Worm (Caenorhabditis elegans) whole organism, mixed stage, embryonic: ENCODE measurements around the gene Y45G5AM.3.
A peak's percentile ranks its signal among the peaks of the same experiment; 100 is the strongest.

Experiments used
- M03D4.4 ChIP-seq: sonication (generic microtip); optimal IDR thresholded peaks from 2 replicates; lab custom pipeline; 2017; ENCODE audit warnings: mild to moderate bottlenecking, missing genetic modification characterization, missing compliant biosample characterization
- bed-3 ChIP-seq: fragments of 200-800 bp; sonication (Bioruptor generic); optimal IDR thresholded peaks from 3 replicates; lab custom pipeline; 2018; ENCODE audit warnings: mild to moderate bottlenecking, missing genetic modification characterization, moderate library complexity, missing compliant biosample characterization
- blmp-1 ChIP-seq: fragments of 150-350 bp; optimal IDR thresholded peaks from 2 replicates; lab custom pipeline; 2014; ENCODE audit warnings: missing biosample characterization, missing genetic modification characterization
- ceh-43 ChIP-seq: fragments of 200-800 bp; sonication (Bioruptor generic); optimal IDR thresholded peaks from 2 replicates; lab custom pipeline; 2018; ENCODE audit warnings: mild to moderate bottlenecking, missing genetic modification characterization, moderate library complexity, missing compliant biosample characterization
- ceh-83 ChIP-seq: fragments of 200-800 bp; sonication (Bioruptor generic); optimal IDR thresholded peaks from 2 replicates; lab custom pipeline; 2018; ENCODE audit warnings: mild to moderate bottlenecking, missing genetic modification characterization, missing compliant biosample characterization
- cnd-1 ChIP-seq: fragments of 200-800 bp; sonication (Bioruptor generic); optimal IDR thresholded peaks from 2 replicates; lab custom pipeline; 2018; ENCODE audit warnings: mild to moderate bottlenecking, missing genetic modification characterization, missing compliant biosample characterization
- drap-1 ChIP-seq: fragments of 200-800 bp; sonication (Bioruptor generic); optimal IDR thresholded peaks from 3 replicates; lab custom pipeline; 2018; ENCODE audit warnings: mild to moderate bottlenecking, missing genetic modification characterization, missing compliant biosample characterization
- elt-1 ChIP-seq: sonication (generic microtip); optimal IDR thresholded peaks from 2 replicates; lab custom pipeline; 2017; ENCODE audit warnings: missing genetic modification characterization, mild to moderate bottlenecking, missing compliant biosample characterization, antibody characterized with exemption, moderate library complexity, borderline replicate concordance; ENCODE audit not compliant: insufficient read depth
- elt-3 ChIP-seq: fragments of 150-350 bp; optimal IDR thresholded peaks from 2 replicates; lab custom pipeline; 2014; ENCODE audit warnings: missing biosample characterization, missing genetic modification characterization
- flh-1 ChIP-seq: fragments of 200-800 bp; sonication (Bioruptor generic); optimal IDR thresholded peaks from 2 replicates; lab custom pipeline; 2018; ENCODE audit warnings: mild to moderate bottlenecking, missing genetic modification characterization, moderate library complexity, missing compliant biosample characterization
- ham-2 ChIP-seq: fragments of 200-800 bp; sonication (Bioruptor generic); optimal IDR thresholded peaks from 2 replicates; lab custom pipeline; 2018; ENCODE audit warnings: mild to moderate bottlenecking, missing genetic modification characterization, missing compliant biosample characterization
- hlh-1 ChIP-seq: fragments of 150-350 bp; optimal IDR thresholded peaks from 2 replicates; lab custom pipeline; 2014; ENCODE audit warnings: missing biosample characterization, missing genetic modification reagents, missing genetic modification characterization
- lin-13 ChIP-seq: fragments of 150-350 bp; optimal IDR thresholded peaks from 2 replicates; lab custom pipeline; 2014; ENCODE audit warnings: missing biosample characterization, missing genetic modification characterization
- lin-32 ChIP-seq: fragments of 200-800 bp; sonication (Bioruptor generic); optimal IDR thresholded peaks from 2 replicates; lab custom pipeline; 2018; ENCODE audit warnings: mild to moderate bottlenecking, missing genetic modification characterization, missing compliant biosample characterization
- lsy-2 ChIP-seq: fragments of 150-350 bp; optimal IDR thresholded peaks from 2 replicates; lab custom pipeline; 2014; ENCODE audit warnings: missing biosample characterization, missing genetic modification characterization
- mab-5 ChIP-seq: fragments of 150-350 bp; optimal IDR thresholded peaks from 2 replicates; lab custom pipeline; 2014; ENCODE audit warnings: missing biosample characterization, missing genetic modification characterization
- mep-1 ChIP-seq: fragments of 150-350 bp; optimal IDR thresholded peaks from 2 replicates; lab custom pipeline; 2017; ENCODE audit warnings: missing biosample characterization, missing genetic modification reagents, missing genetic modification characterization, inconsistent platforms
- mls-2 ChIP-seq: sonication (generic microtip); optimal IDR thresholded peaks from 2 replicates; lab custom pipeline; 2016; ENCODE audit warnings: mild to moderate bottlenecking, missing genetic modification characterization, moderate library complexity, missing compliant biosample characterization
- nhr-12 ChIP-seq: fragments of 150-350 bp; optimal IDR thresholded peaks from 2 replicates; lab custom pipeline; 2014; ENCODE audit warnings: missing biosample characterization, missing genetic modification characterization
- nhr-237 ChIP-seq: fragments of 150-350 bp; optimal IDR thresholded peaks from 2 replicates; lab custom pipeline; 2014; ENCODE audit warnings: missing biosample characterization, missing genetic modification characterization
- pha-4 ChIP-seq: fragments of 150-350 bp; optimal IDR thresholded peaks from 2 replicates; lab custom pipeline; 2018; ENCODE audit warnings: missing biosample characterization, missing genetic modification reagents, missing genetic modification characterization
- sem-2 ChIP-seq: fragments of 200-800 bp; sonication (Bioruptor generic); optimal IDR thresholded peaks from 2 replicates; lab custom pipeline; 2018; ENCODE audit warnings: mild to moderate bottlenecking, missing genetic modification characterization, missing compliant biosample characterization
- sptf-1 ChIP-seq: sonication (generic microtip); optimal IDR thresholded peaks from 2 replicates; lab custom pipeline; 2017; ENCODE audit warnings: mild to moderate bottlenecking, missing genetic modification characterization, moderate library complexity, missing compliant biosample characterization
- tbx-8 ChIP-seq: fragments of 200-800 bp; sonication (Bioruptor generic); optimal IDR thresholded peaks from 2 replicates; lab custom pipeline; 2018; ENCODE audit warnings: mild to moderate bottlenecking, missing genetic modification characterization, moderate library complexity, missing compliant biosample characterization
- unc-120 ChIP-seq: sonication (generic microtip); optimal IDR thresholded peaks from 2 replicates; lab custom pipeline; 2017; ENCODE audit warnings: missing genetic modification characterization, missing compliant biosample characterization; ENCODE audit not compliant: poor library complexity, severe bottlenecking
- unc-39 ChIP-seq: fragments of 150-350 bp; optimal IDR thresholded peaks from 2 replicates; lab custom pipeline; 2014; ENCODE audit warnings: missing biosample characterization, missing genetic modification characterization
- unc-62 ChIP-seq: fragments of 150-350 bp; optimal IDR thresholded peaks from 2 replicates; lab custom pipeline; 2014; ENCODE audit warnings: missing biosample characterization, missing genetic modification reagents, missing genetic modification characterization
- zip-8 ChIP-seq: fragments of 150-350 bp; optimal IDR thresholded peaks from 2 replicates; lab custom pipeline; 2014; ENCODE audit warnings: missing biosample characterization, missing genetic modification characterization
- ztf-11 ChIP-seq: fragments of 150-350 bp; optimal IDR thresholded peaks from 2 replicates; lab custom pipeline; 2014; ENCODE audit warnings: missing biosample characterization, missing genetic modification characterization

Gene Y45G5AM.3

ce11 chrV:4151400-4151799, 13.0 kb upstream of the Y45G5AM.3 start:
- TF ChIP-seq elt-3 (tag; lab: Kevin White, UChicago) (no peak), flh-1 (GFP tag; lab: Kevin White, UChicago) (no peak), tbx-8 (GFP tag; lab: Kevin White, UChicago) (no peak), drap-1 (no peak), bed-3 (GFP tag; lab: Kevin White, UChicago) (no peak), ceh-83 (GFP tag; lab: Kevin White, UChicago) (no peak), zip-8 (tag; lab: Kevin White, UChicago) (no peak), mls-2 (tag; lab: Kevin White, UChicago) (no peak)
- TF ChIP-seq, all 35 proteins: peak for 0

ce11 chrV:4152200-4152599, 12.2 kb upstream of the Y45G5AM.3 start, which contains the start of gene Y45G5AM.6:
Gene Y45G5AM.6 (minus strand): TSS chrV:4152300.
- TF ChIP-seq flh-1 (GFP tag; lab: Kevin White, UChicago) = no peak
- TF ChIP-seq lin-13 = no peak
- TF ChIP-seq sptf-1 (tag; lab: Kevin White, UChicago) = no peak

- TF ChIP-seq hlh-1 (tag; lab: Kevin White, UChicago) (peak; percentile 99), ceh-83 (GFP tag; lab: Kevin White, UChicago) (no peak), unc-62 (GFP tag; lab: Kevin White, UChicago) (peak; percentile 89), pha-4 (tag; lab: Kevin White, UChicago) (no peak), unc-120 (peak; percentile 85), flh-1 (GFP tag; lab: Kevin White, UChicago) (no peak), lsy-2 (tag; lab: Kevin White, UChicago) (no peak), cnd-1 (no peak)
Measured at ce11 chrV:4157291-4157690, 7.1 kb upstream of the Y45G5AM.3 start.

- TF ChIP-seq sptf-1 (tag; lab: Kevin White, UChicago) = no peak
- peak; percentile 64 for TF ChIP-seq zip-8 (tag; lab: Kevin White, UChicago)
Measured at ce11 chrV:4160086-4160485, 4.3 kb upstream of the Y45G5AM.3 start, which contains the start of gene Y45G5AM.5. Gene Y45G5AM.5 (plus strand): TSS chrV:4160386.

ce11 chrV:4162922-4163321, 1.4 kb upstream of the Y45G5AM.3 start, which contains the start of gene Y45G5AM.4:
Gene Y45G5AM.4 (plus strand): TSS chrV:4163222.
- TF ChIP-seq unc-62 (GFP tag; lab: Kevin White, UChicago) (no peak), unc-39 (no peak), M03D4.4 (tag; lab: Kevin White, UChicago) (no peak), pha-4 (tag; lab: Kevin White, UChicago) (no peak), ceh-43 (no peak), lin-32 (no peak), mep-1 (tag; lab: Kevin White, UChicago) (no peak), hlh-1 (tag; lab: Kevin White, UChicago) (no peak), nhr-237 (tag; lab: Kevin White, UChicago) (no peak), mls-2 (tag; lab: Kevin White, UChicago) (no peak), lin-13 (no peak), cnd-1 (no peak), nhr-12 (no peak), sem-2 (GFP tag; lab: Kevin White, UChicago) (no peak), ham-2 (GFP tag; lab: Kevin White, UChicago) (no peak)

ce11 chrV:4168045-4168444, 3.7 kb downstream of the Y45G5AM.3 start:
- TF ChIP-seq mab-5 (tag; lab: Kevin White, UChicago) (no peak), flh-1 (GFP tag; lab: Kevin White, UChicago) (no peak), hlh-1 (tag; lab: Kevin White, UChicago) (no peak), nhr-237 (tag; lab: Kevin White, UChicago) (no peak), cnd-1 (no peak), blmp-1 (tag; lab: Kevin White, UChicago) (no peak), unc-39 (no peak), mep-1 (tag; lab: Kevin White, UChicago) (no peak), sem-2 (GFP tag; lab: Kevin White, UChicago) (no peak), unc-62 (GFP tag; lab: Kevin White, UChicago) (no peak), ztf-11 (tag; lab: Kevin White, UChicago) (no peak), drap-1 (no peak), ceh-83 (GFP tag; lab: Kevin White, UChicago) (no peak), lsy-2 (tag; lab: Kevin White, UChicago) (no peak), ceh-43 (no peak), elt-1 (tag; lab: Kevin White, UChicago) (no peak), nhr-12 (no peak), zip-8 (tag; lab: Kevin White, UChicago) (no peak), sptf-1 (tag; lab: Kevin White, UChicago) (no peak), ham-2 (GFP tag; lab: Kevin White, UChicago) (no peak)
